Worm (Caenorhabditis elegans) whole organism, young adult: ENCODE measurements around the gene txt-6.

ENCODE experiments used
- lin-40 ChIP-seq: sonication (generic microtip); optimal IDR thresholded peaks from 2 replicates; lab custom pipeline; 2016; ENCODE audit warnings: missing genetic modification characterization, mild to moderate bottlenecking, missing compliant biosample characterization, missing genotype, missing genetic modification reagents
- madf-8 ChIP-seq: fragments of 200-800 bp; sonication (Bioruptor generic); conservative IDR thresholded peaks from 2 replicates; pipeline ENCODE4 v1.3.6; 2022; ENCODE audit warnings: missing genetic modification reagents, missing genetic modification characterization, missing compliant biosample characterization
- snpc-4 ChIP-seq, 5 experiments: fragments of 150-350 bp in 1 of 5; sonication (generic microtip) in 4 of 5; optimal IDR thresholded peaks; 2 replicates each; lab custom pipeline; 2014 to 2018; ENCODE audit warnings: missing genetic modification characterization in 5 of 5, missing biosample characterization in 3 of 5, antibody characterized with exemption in 2 of 5, mild to moderate bottlenecking in 2 of 5, missing compliant biosample characterization in 2 of 5, missing genotype in 2 of 5, moderate library complexity in 2 of 5, missing genetic modification reagents in 1 of 5

DNA sequence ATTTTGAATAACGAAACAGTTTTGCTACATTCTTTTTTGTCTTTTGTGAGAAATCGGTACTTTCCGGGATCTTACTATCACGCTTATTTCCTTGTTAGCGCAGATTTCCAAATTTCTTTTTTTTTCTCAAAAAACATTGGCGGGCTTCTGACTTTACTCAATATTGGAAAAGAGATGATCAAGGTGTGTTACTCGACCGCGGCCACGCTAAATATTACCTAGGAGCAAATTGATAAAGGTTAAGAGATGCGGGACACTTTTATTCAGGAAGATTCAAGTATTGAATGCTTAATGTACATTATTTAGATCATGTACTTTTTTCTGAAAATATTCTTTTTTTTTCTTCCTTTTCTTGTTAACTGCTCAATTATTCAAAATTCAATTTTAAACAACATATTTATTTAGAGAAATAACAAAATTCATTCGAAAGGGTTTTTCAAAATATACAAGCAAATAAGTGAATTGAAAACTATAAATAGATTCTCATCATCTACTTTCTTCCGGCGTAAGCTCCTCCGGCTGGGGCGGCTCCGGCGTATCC is 40.6 kb upstream of the txt-6 start:
- TF ChIP-seq lin-40 (tag; lab: Kevin White, UChicago) (no peak), madf-8 (GFP tag; lab: Robert Waterston, UW) (no peak), snpc-4 (GFP tag; optimal IDR thresholded peaks at IDR 0.05; lab: Kevin White, UChicago) (no peak), snpc-4 (tag; optimal IDR thresholded peaks at IDR 0.05; lab: Kevin White, UChicago) (no peak)
